Fruit fly (Drosophila melanogaster): ENCODE results near the gene HBS1.

dm6 chr3L:1860749-1861148, 4.3 kb downstream of the HBS1 start:
- TF ChIP-seq CG8478 (optimal IDR thresholded peaks at IDR 0.05) (no peak), CTCF (optimal IDR thresholded peaks at IDR 0.05) (no peak)

All from S2 (cell line).